Worm (Caenorhabditis elegans): ENCODE measurements around the gene C28D4.7.

Gene C28D4.7

DNA sequence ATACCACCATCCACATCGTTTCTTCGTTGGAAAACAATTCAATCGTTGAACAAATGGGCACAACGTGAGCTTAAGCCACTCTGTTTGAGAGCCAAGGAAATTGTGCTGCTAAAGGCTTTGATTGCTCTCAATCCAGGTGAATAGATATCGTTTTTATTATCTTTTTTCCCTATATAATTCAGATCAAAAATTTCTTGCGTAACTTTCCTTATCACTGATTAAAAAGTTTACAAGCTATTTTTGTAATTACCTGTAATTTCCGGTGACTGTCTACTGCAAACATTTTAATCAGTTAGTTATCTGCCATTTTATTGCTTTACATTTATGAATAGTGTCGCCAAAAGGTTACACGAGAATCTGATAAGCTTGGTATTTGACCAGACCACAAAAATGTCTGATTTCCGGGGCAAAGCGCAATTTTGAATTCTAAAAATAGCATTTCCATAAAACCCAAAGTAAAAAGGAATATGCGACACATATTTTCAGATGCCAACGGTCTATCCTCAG, 19.8 kb upstream of the C28D4.7 start:
- TF ChIP-seq nhr-76 (tag; optimal IDR thresholded peaks at IDR 0.05) = no peak
- TF ChIP-seq mep-1 (tag; optimal IDR thresholded peaks at IDR 0.05) = no peak
- no peak for TF ChIP-seq mab-5 (tag; optimal IDR thresholded peaks at IDR 0.05)
- TF ChIP-seq nhr-12 (tag; optimal IDR thresholded peaks at IDR 0.05) = no peak
- TF ChIP-seq elt-1 (tag; optimal IDR thresholded peaks at IDR 0.05; ENCODE audit: borderline replicate concordance, insufficient read depth) = no peak
- TF ChIP-seq ham-2 (GFP tag; optimal IDR thresholded peaks at IDR 0.05) = no peak
- TF ChIP-seq lin-32 (GFP tag; optimal IDR thresholded peaks at IDR 0.05) = no peak
- no peak for TF ChIP-seq hlh-1 (tag; optimal IDR thresholded peaks at IDR 0.05)
- no peak for TF ChIP-seq nhr-237 (tag; optimal IDR thresholded peaks at IDR 0.05)
- TF ChIP-seq lsy-2 (tag; optimal IDR thresholded peaks at IDR 0.05) = no peak
- no peak for TF ChIP-seq mls-2 (tag; optimal IDR thresholded peaks at IDR 0.05)
- no peak for TF ChIP-seq lin-13 (tag; optimal IDR thresholded peaks at IDR 0.05)
- no peak for TF ChIP-seq cnd-1 (tag; optimal IDR thresholded peaks at IDR 0.05)
- TF ChIP-seq tbx-8 (GFP tag; optimal IDR thresholded peaks at IDR 0.05) = no peak

DNA sequence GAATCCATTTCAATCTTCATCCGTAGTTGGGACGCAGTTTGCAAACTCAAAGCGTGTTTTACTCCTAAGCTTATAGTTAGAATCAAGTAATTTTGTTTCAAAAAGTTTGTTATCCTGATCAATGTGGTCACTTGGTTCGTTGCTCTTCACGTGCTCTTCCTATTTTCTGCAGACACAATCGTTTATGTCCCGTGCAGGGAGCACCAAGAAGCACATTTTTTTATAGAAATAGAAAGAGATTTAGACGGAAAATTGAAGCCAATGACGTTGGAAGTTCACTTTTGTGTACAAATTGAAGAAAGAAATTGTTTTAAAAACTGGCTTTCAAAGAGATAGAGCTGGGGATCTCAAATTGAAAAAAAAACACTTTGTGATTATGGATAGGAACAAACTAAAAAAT, 18.8 kb upstream of the C28D4.7 start:
- no peak for TF ChIP-seq unc-62 (GFP tag; optimal IDR thresholded peaks at IDR 0.05)
- no peak for TF ChIP-seq sem-2 (GFP tag; optimal IDR thresholded peaks at IDR 0.05)
- TF ChIP-seq blmp-1 (tag; optimal IDR thresholded peaks at IDR 0.05) = no peak
- no peak for TF ChIP-seq ztf-11 (tag; optimal IDR thresholded peaks at IDR 0.05)
- no peak for TF ChIP-seq zip-8 (tag; optimal IDR thresholded peaks at IDR 0.05)
- no peak for TF ChIP-seq mep-1 (tag; optimal IDR thresholded peaks at IDR 0.05)
- no peak for TF ChIP-seq unc-39 (tag; optimal IDR thresholded peaks at IDR 0.05)
- no peak for TF ChIP-seq mls-2 (tag; optimal IDR thresholded peaks at IDR 0.05)
- no peak for TF ChIP-seq nhr-237 (tag; optimal IDR thresholded peaks at IDR 0.05)
- no peak for TF ChIP-seq nhr-2 (tag; optimal IDR thresholded peaks at IDR 0.05)
- no peak for TF ChIP-seq elt-3 (tag; optimal IDR thresholded peaks at IDR 0.05)
- TF ChIP-seq nhr-28 (tag; optimal IDR thresholded peaks at IDR 0.05) = no peak
- TF ChIP-seq nhr-76 (tag; optimal IDR thresholded peaks at IDR 0.05) = no peak

DNA sequence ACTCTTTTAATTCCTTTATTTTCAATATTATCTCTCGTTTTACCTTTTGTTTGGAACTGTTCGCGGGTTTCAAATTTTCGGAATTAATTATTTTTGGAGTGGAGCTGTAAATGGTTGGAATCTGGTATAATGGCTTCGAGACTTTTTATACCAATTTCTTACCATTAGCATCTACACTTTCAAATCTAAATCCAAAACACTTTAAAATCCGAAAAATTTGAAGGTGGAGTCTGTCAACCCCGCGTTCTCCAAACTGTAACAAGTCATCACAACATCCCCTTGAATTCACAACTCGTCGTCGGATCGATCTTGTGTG, 14.4 kb upstream of the C28D4.7 start, which contains the start of gene nhr-97:
Gene nhr-97, plus strand, starts transcription at position 217 of the 316 bp plus-strand sequence.
- TF ChIP-seq ceh-39 (tag; optimal IDR thresholded peaks at IDR 0.05) = no peak
- no peak for TF ChIP-seq ceh-43 (GFP tag; optimal IDR thresholded peaks at IDR 0.05)
- no peak for TF ChIP-seq ztf-11 (tag; optimal IDR thresholded peaks at IDR 0.05)
- no peak for TF ChIP-seq sptf-1 (tag; optimal IDR thresholded peaks at IDR 0.05)
- TF ChIP-seq blmp-1 (tag; optimal IDR thresholded peaks at IDR 0.05) = no peak
- TF ChIP-seq nhr-2 (tag; optimal IDR thresholded peaks at IDR 0.05) = no peak
- TF ChIP-seq nhr-28 (tag; optimal IDR thresholded peaks at IDR 0.05) = no peak
- no peak for TF ChIP-seq pha-4 (tag; optimal IDR thresholded peaks at IDR 0.05)
- TF ChIP-seq drap-1 (GFP tag; optimal IDR thresholded peaks at IDR 0.05) = no peak
- TF ChIP-seq elt-1 (tag; optimal IDR thresholded peaks at IDR 0.05; ENCODE audit: borderline replicate concordance, insufficient read depth) = no peak
- no peak for TF ChIP-seq nhr-76 (tag; optimal IDR thresholded peaks at IDR 0.05)
- TF ChIP-seq bed-3 (GFP tag; optimal IDR thresholded peaks at IDR 0.05) = no peak
- TF ChIP-seq cnd-1 (tag; optimal IDR thresholded peaks at IDR 0.05) = no peak
- TF ChIP-seq mep-1 (tag; optimal IDR thresholded peaks at IDR 0.05) = no peak
- TF ChIP-seq unc-39 (tag; optimal IDR thresholded peaks at IDR 0.05) = no peak
- TF ChIP-seq mls-2 (tag; optimal IDR thresholded peaks at IDR 0.05) = no peak
- TF ChIP-seq flh-1 (GFP tag; optimal IDR thresholded peaks at IDR 0.05) = no peak

- TF ChIP-seq blmp-1 (tag; optimal IDR thresholded peaks at IDR 0.05) = no peak
These were observed 13.9 kb upstream of the C28D4.7 start for ce11 chrIV:9756647-9757424.

DNA sequence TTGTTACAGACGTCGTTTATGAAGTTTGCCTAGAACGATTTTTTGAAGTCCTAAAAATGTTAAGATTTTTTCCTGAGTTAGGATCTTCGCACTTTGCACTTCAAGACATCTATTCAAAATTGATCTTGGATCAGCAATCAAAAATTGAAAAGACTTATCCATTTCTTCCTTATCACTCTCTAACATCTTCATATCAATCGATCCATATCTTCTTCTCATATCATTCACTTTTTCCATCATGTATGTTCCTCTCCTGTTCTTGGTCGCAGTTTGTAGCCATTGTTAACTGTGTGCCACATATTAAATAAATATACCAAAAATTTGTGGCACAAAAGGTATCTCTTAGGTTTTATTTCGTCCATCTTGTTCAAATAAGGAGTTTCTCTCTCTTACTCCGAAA, 12.8 kb upstream of the C28D4.7 start:
- TF ChIP-seq blmp-1 (tag; optimal IDR thresholded peaks at IDR 0.05) (no peak), tbx-8 (GFP tag; optimal IDR thresholded peaks at IDR 0.05) (no peak), nhr-12 (tag; optimal IDR thresholded peaks at IDR 0.05) (no peak), mls-2 (tag; optimal IDR thresholded peaks at IDR 0.05) (no peak), lin-32 (GFP tag; optimal IDR thresholded peaks at IDR 0.05) (no peak), ceh-39 (tag; optimal IDR thresholded peaks at IDR 0.05) (no peak), mab-5 (tag; optimal IDR thresholded peaks at IDR 0.05) (no peak)

All from whole organism, mixed stage, embryonic.